Worm (Caenorhabditis elegans) whole organism, midembryonic: ENCODE measurements around the gene ptr-24.

ENCODE experiments used
- flt-1 ChIP-seq: fragments of 200-800 bp; sonication (Bioruptor generic); IDR thresholded peaks from 2 replicates; pipeline ENCODE4 v1.3.6; 2022; ENCODE audit warnings: missing genetic modification characterization, missing compliant biosample characterization
- ztf-23 ChIP-seq: fragments of 200-800 bp; sonication (Bioruptor generic); IDR thresholded peaks from 2 replicates; pipeline ENCODE4 v1.3.6; 2022; ENCODE audit warnings: missing genetic modification reagents, missing genetic modification characterization, missing compliant biosample characterization

DNA sequence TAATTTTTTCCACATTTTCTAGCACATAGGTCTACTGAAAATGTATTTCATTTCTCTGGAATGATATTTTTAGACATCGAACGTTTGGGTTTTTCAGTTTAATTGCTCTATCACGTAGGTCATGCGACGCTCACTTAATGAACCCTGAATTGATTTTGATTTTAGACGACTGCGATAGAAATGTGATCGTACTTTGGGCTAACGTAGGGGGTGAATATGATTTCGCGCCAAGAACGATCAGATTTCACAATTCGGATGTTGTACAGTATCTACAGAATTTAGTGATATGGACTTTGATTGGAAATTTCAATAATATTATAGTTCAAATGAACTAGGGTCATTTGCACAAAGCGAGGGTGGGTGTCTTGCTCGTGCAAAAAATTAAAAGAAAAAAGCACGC lies 14.3 kb downstream of the ptr-24 start:
- TF ChIP-seq flt-1 = no peak
- no peak for TF ChIP-seq ztf-23 (GFP tag; lab: Robert Waterston, UW)
